In genomic region chr3R:22816437-22817173, dm6 we compare ENCODE assay signal across 1 fruit fly cellular context.
A peak's percentile ranks its signal among the peaks of the same experiment; 100 is the strongest.
TF ChIP-seq lines count a peak whose summit lies in the region.

No protein-coding gene starts in this region.

TF ChIP-seq in whole organism, embryonic, 481 proteins besides CTCF, POLR2A, EP300 and RAD21 (continued from another document):
- TF ChIP-seq vvl (GFP tag; IDR thresholded peaks at IDR 0.05; lab: Robert Waterston, UW) (peak; percentile 66), slbo (GFP tag; IDR thresholded peaks at IDR 0.05; lab: Robert Waterston, UW) (no peak), dmrt99B (tag; optimal IDR thresholded peaks at IDR 0.05; lab: Kevin White, UChicago) (peak; percentile 26), Dfd (GFP tag; optimal IDR thresholded peaks at IDR 0.05; lab: Kevin White, UChicago) (no peak), ci (GFP tag; IDR thresholded peaks at IDR 0.05; lab: Robert Waterston, UW) (0 out of 3 replicates have a peak, but pooled peaks have one; percentile 22), nmo (GFP tag; optimal IDR thresholded peaks at IDR 0.05; lab: Kevin White, UChicago) (peak; percentile 34), CG7372 (GFP tag; IDR thresholded peaks at IDR 0.05; lab: Robert Waterston, UW) (no peak), zen (tag; optimal IDR thresholded peaks at IDR 0.05; lab: Kevin White, UChicago) (peak; percentile 42), lov (optimal IDR thresholded peaks at IDR 0.05; lab: Kevin White, UChicago) (no peak), lov (GFP tag; IDR thresholded peaks at IDR 0.05; lab: Robert Waterston, UW) (0 out of 3 replicates have a peak, but pooled peaks have one; percentile 21), sens-2 (GFP tag; IDR thresholded peaks at IDR 0.05; lab: Robert Waterston, UW) (0 out of 2 replicates have a peak, but pooled peaks have one; percentile 5), pros (GFP tag; optimal IDR thresholded peaks at IDR 0.05; lab: Kevin White, UChicago) (no peak), CG7839 (tag; optimal IDR thresholded peaks at IDR 0.05; lab: Kevin White, UChicago) (peak; percentile 33), gem (tag; optimal IDR thresholded peaks at IDR 0.05; lab: Kevin White, UChicago) (peak; percentile 49), pan (optimal IDR thresholded peaks at IDR 0.05; lab: Kevin White, UChicago) (no peak), pan (GFP tag; optimal IDR thresholded peaks at IDR 0.05 in 1 of 2, IDR thresholded peaks at IDR 0.05 in 1 of 2) (peak in 1 of 2 experiments; percentile 46), Ada2b (GFP tag; IDR thresholded peaks at IDR 0.05; lab: Robert Waterston, UW) (peak; percentile 14; the same call in 1 of the 2 replicates), fd64A (GFP tag; optimal IDR thresholded peaks at IDR 0.05; lab: Kevin White, UChicago) (no peak), peb (GFP tag; IDR thresholded peaks at IDR 0.05; lab: Robert Waterston, UW) (peak; percentile 38; the same call in 1 of the 2 replicates), CG16813 (GFP tag; IDR thresholded peaks at IDR 0.05; lab: Robert Waterston, UW; ENCODE audit: partially characterized antibody) (0 out of 3 replicates have a peak, but pooled peaks have one; percentile 32), CG7987 (GFP tag; optimal IDR thresholded peaks at IDR 0.05; lab: Kevin White, UChicago) (no peak), CG4282 (GFP tag; optimal IDR thresholded peaks at IDR 0.05; lab: Kevin White, UChicago) (no peak), CG30403 (GFP tag; optimal IDR thresholded peaks at IDR 0.05; lab: Kevin White, UChicago) (no peak)
